Worm (Caenorhabditis elegans): ENCODE results near the gene T28A8.2.

- TF ChIP-seq lin-15B (tag; optimal IDR thresholded peaks at IDR 0.05) (no peak), pqm-1 (tag; optimal IDR thresholded peaks at IDR 0.05) (peak; percentile 91), ZK546.5 (tag; optimal IDR thresholded peaks at IDR 0.05) (no peak), tbx-2 (tag; optimal IDR thresholded peaks at IDR 0.05) (no peak), nfya-1 (tag; optimal IDR thresholded peaks at IDR 0.05; ENCODE audit: insufficient read depth) (peak; percentile 60)
Observed at ce11 chrIII:13544593-13544992, 49.1 kb upstream of the T28A8.2 start.
